Worm (Caenorhabditis elegans): ENCODE measurements around the gene pqn-96.

pqn-96 gene

ce11 chrIII:8446940-8447403, 7.8 kb upstream of the pqn-96 start, which contains the start of gene rpn-3 (continued):
- TF ChIP-seq unc-62 (GFP tag; optimal IDR thresholded peaks at IDR 0.05) = peak; percentile 2
- peak; percentile 3 for TF ChIP-seq mel-28 (tag; optimal IDR thresholded peaks at IDR 0.05; ENCODE audit: borderline replicate concordance)
- TF ChIP-seq lin-40 (tag; optimal IDR thresholded peaks at IDR 0.05) = peak; percentile 96
- peak; percentile 67; the same call in 1 of the 2 replicates for TF ChIP-seq egl-44 (GFP tag; IDR thresholded peaks at IDR 0.05)
- peak; percentile 74 for TF ChIP-seq hmg-1.2 (GFP tag; IDR thresholded peaks at IDR 0.05)
- peak; percentile 58; the same call in 1 of the 2 replicates for TF ChIP-seq B0019.2 (GFP tag; conservative IDR thresholded peaks at IDR 0.05)
- TF ChIP-seq dpff-1 (tag; optimal IDR thresholded peaks at IDR 0.05) = no peak
- no peak for TF ChIP-seq ceh-58 (GFP tag; IDR thresholded peaks at IDR 0.05)
- TF ChIP-seq tlf-1 (GFP tag; optimal IDR thresholded peaks at IDR 0.05) = peak; percentile 96
- TF ChIP-seq ztf-26 (tag; optimal IDR thresholded peaks at IDR 0.05) = peak; percentile 78
- TF ChIP-seq K11D2.4 (GFP tag; IDR thresholded peaks at IDR 0.05) = peak; percentile 93
- TF ChIP-seq zfh-2 (GFP tag; conservative IDR thresholded peaks at IDR 0.05) = no peak
- peak; percentile 90 for TF ChIP-seq ceh-27 (GFP tag; optimal IDR thresholded peaks at IDR 0.05)
- peak; percentile 87 for TF ChIP-seq D2030.7 (GFP tag; IDR thresholded peaks at IDR 0.05)
- TF ChIP-seq attf-5 (GFP tag; optimal IDR thresholded peaks at IDR 0.05) = peak; percentile 84
- peak; percentile 78 for TF ChIP-seq ceh-100 (GFP tag; IDR thresholded peaks at IDR 0.05)
- no peak for TF ChIP-seq F57C9.4 (tag; optimal IDR thresholded peaks at IDR 0.05)
- TF ChIP-seq die-1 (tag; optimal IDR thresholded peaks at IDR 0.05) = no peak
- TF ChIP-seq hmg-20 (GFP tag; IDR thresholded peaks at IDR 0.05) = 0 out of 2 replicates have a peak, but pooled peaks have one; percentile 68
- TF ChIP-seq ztf-28 (GFP tag; IDR thresholded peaks at IDR 0.05) = peak; percentile 68; the same call in 1 of the 2 replicates
- TF ChIP-seq sea-2 (GFP tag; IDR thresholded peaks at IDR 0.05) = no peak
- TF ChIP-seq K12H6.12 (tag; optimal IDR thresholded peaks at IDR 0.05) = peak; percentile 80
- TF ChIP-seq lir-1 (GFP tag; conservative IDR thresholded peaks at IDR 0.05) = peak; percentile 83
- TF ChIP-seq fkh-3 (tag; optimal IDR thresholded peaks at IDR 0.05) = no peak
- TF ChIP-seq lsl-1 (GFP tag; optimal IDR thresholded peaks at IDR 0.05) = peak; percentile 61
- TF ChIP-seq rcor-1 (GFP tag; IDR thresholded peaks at IDR 0.05) = peak; percentile 94
- peak; percentile 89; the same call in 1 of the 2 replicates for TF ChIP-seq C17E4.6 (GFP tag; IDR thresholded peaks at IDR 0.05)
- TF ChIP-seq B0261.1 (tag; optimal IDR thresholded peaks at IDR 0.05) = peak; percentile 28
- TF ChIP-seq F33H1.4 (GFP tag; IDR thresholded peaks at IDR 0.05) = peak; percentile 100
- no peak for TF ChIP-seq bed-1 (GFP tag; IDR thresholded peaks at IDR 0.05)
- TF ChIP-seq hrde-1 (tag; optimal IDR thresholded peaks at IDR 0.05; ENCODE audit: borderline replicate concordance) = peak; percentile 17
- no peak for TF ChIP-seq lag-1 (GFP tag; IDR thresholded peaks at IDR 0.05)
- TF ChIP-seq chd-7 (tag; optimal IDR thresholded peaks at IDR 0.05) = peak; percentile 49
- peak; percentile 91 for TF ChIP-seq F49E8.2 (tag; optimal IDR thresholded peaks at IDR 0.05; ENCODE audit: insufficient read depth)
- no peak for TF ChIP-seq nhr-120 (GFP tag; IDR thresholded peaks at IDR 0.05)
- no peak for TF ChIP-seq zim-3 (tag; optimal IDR thresholded peaks at IDR 0.05)
- peak; percentile 85 for TF ChIP-seq B0336.3 (GFP tag; IDR thresholded peaks at IDR 0.05)
- peak; percentile 95 for TF ChIP-seq nfyb-1 (GFP tag; IDR thresholded peaks at IDR 0.05)
- peak; percentile 48; the same call in 1 of the 2 replicates for TF ChIP-seq attf-6 (GFP tag; IDR thresholded peaks at IDR 0.05)
- TF ChIP-seq ztf-25 (GFP tag; IDR thresholded peaks at IDR 0.05) = no peak
- peak; percentile 83 for TF ChIP-seq somi-1 (GFP tag; optimal IDR thresholded peaks at IDR 0.05)
- TF ChIP-seq madf-10 (tag; optimal IDR thresholded peaks at IDR 0.05) = peak; percentile 86
- TF ChIP-seq T26A5.8 (tag; optimal IDR thresholded peaks at IDR 0.05) = no peak
- peak in 1 of 2 experiments; percentile 26 for TF ChIP-seq rec-8 (tag; optimal IDR thresholded peaks at IDR 0.05)
- TF ChIP-seq efl-1 (GFP tag; optimal IDR thresholded peaks at IDR 0.05) = peak; percentile 69
- no peak for TF ChIP-seq hlh-26 (GFP tag; conservative IDR thresholded peaks at IDR 0.05)
- no peak for TF ChIP-seq him-1 (tag; optimal IDR thresholded peaks at IDR 0.05)
- peak; percentile 94 for TF ChIP-seq madf-3 (GFP tag; IDR thresholded peaks at IDR 0.05)
